Worm (Caenorhabditis elegans) whole organism, late embryonic: ENCODE data around the gene ZK353.2.

Experiments
- C08G9.2 ChIP-seq: sonication (generic microtip); optimal IDR thresholded peaks from 2 replicates; lab custom pipeline; 2016; ENCODE audit warnings: mild to moderate bottlenecking, missing genetic modification characterization, moderate library complexity, missing compliant biosample characterization
- F13H6.1 ChIP-seq: sonication (generic microtip); optimal IDR thresholded peaks from 2 replicates; lab custom pipeline; 2016; ENCODE audit warnings: missing genetic modification characterization, missing compliant biosample characterization
- Y22D7AL.16 ChIP-seq: sonication (generic microtip); optimal IDR thresholded peaks from 2 replicates; lab custom pipeline; 2016; ENCODE audit warnings: missing genetic modification characterization, missing compliant biosample characterization
- ama-1 ChIP-seq: fragments of 150-350 bp; optimal IDR thresholded peaks from 2 replicates; lab custom pipeline; 2014
- ceh-18 ChIP-seq: sonication (generic microtip); optimal IDR thresholded peaks from 2 replicates; lab custom pipeline; 2016; ENCODE audit warnings: missing genetic modification characterization, missing compliant biosample characterization
- ceh-19 ChIP-seq: fragments of 200-800 bp; sonication (Bioruptor generic); optimal IDR thresholded peaks from 2 replicates; lab custom pipeline; 2018; ENCODE audit warnings: mild to moderate bottlenecking, missing genetic modification characterization, missing compliant biosample characterization
- ceh-2 ChIP-seq: sonication (generic microtip); optimal IDR thresholded peaks from 2 replicates; lab custom pipeline; 2016; ENCODE audit warnings: missing genotype, missing genetic modification characterization, missing compliant biosample characterization
- ceh-22 ChIP-seq: sonication (generic microtip); optimal IDR thresholded peaks from 2 replicates; lab custom pipeline; 2017; ENCODE audit warnings: missing biosample characterization, missing genetic modification characterization
- ceh-24 ChIP-seq: sonication (generic microtip); optimal IDR thresholded peaks from 2 replicates; lab custom pipeline; 2016; ENCODE audit warnings: mild to moderate bottlenecking, missing genetic modification characterization, missing compliant biosample characterization
- ceh-30 ChIP-seq: fragments of 150-350 bp; optimal IDR thresholded peaks from 2 replicates; lab custom pipeline; 2014; ENCODE audit warnings: missing biosample characterization, missing genetic modification characterization
- ceh-31 ChIP-seq: sonication (generic microtip); optimal IDR thresholded peaks from 2 replicates; lab custom pipeline; 2016; ENCODE audit warnings: missing genetic modification characterization, missing compliant biosample characterization
- ceh-34 ChIP-seq: sonication (generic microtip); optimal IDR thresholded peaks from 2 replicates; lab custom pipeline; 2016; ENCODE audit warnings: mild to moderate bottlenecking, missing genetic modification characterization, missing compliant biosample characterization
- ceh-45 ChIP-seq: fragments of 200-800 bp; sonication (Bioruptor generic); IDR thresholded peaks from 2 replicates; pipeline ENCODE4 v1.3.6; 2022; ENCODE audit warnings: missing genetic modification reagents, missing genetic modification characterization, missing compliant biosample characterization
- ceh-48 ChIP-seq: sonication (generic microtip); optimal IDR thresholded peaks from 2 replicates; lab custom pipeline; 2016; ENCODE audit warnings: missing genetic modification characterization, inconsistent platforms, missing compliant biosample characterization
- ceh-9 ChIP-seq: sonication (generic microtip); optimal IDR thresholded peaks from 2 replicates; lab custom pipeline; 2016; ENCODE audit warnings: mild to moderate bottlenecking, missing genetic modification characterization, inconsistent platforms, missing compliant biosample characterization
- che-1 ChIP-seq: sonication (generic microtip); optimal IDR thresholded peaks from 2 replicates; lab custom pipeline; 2016; ENCODE audit warnings: mild to moderate bottlenecking, missing genetic modification characterization, missing compliant biosample characterization
- dmd-4 ChIP-seq: sonication (generic microtip); optimal IDR thresholded peaks from 2 replicates; lab custom pipeline; 2016; ENCODE audit warnings: borderline replicate concordance, missing genetic modification characterization, missing compliant biosample characterization
- dve-1 ChIP-seq: sonication (generic microtip); optimal IDR thresholded peaks from 2 replicates; lab custom pipeline; 2017; ENCODE audit warnings: antibody characterized with exemption, mild to moderate bottlenecking, missing genetic modification characterization, missing compliant biosample characterization
- elt-2 ChIP-seq: sonication (generic microtip); optimal IDR thresholded peaks from 2 replicates; lab custom pipeline; 2016; ENCODE audit warnings: missing genetic modification reagents, missing genetic modification characterization, missing compliant biosample characterization
- elt-4 ChIP-seq: sonication (generic microtip); optimal IDR thresholded peaks from 2 replicates; lab custom pipeline; 2016; ENCODE audit warnings: missing genetic modification characterization, missing compliant biosample characterization
- ets-4 ChIP-seq: sonication (generic microtip); optimal IDR thresholded peaks from 2 replicates; lab custom pipeline; 2016; ENCODE audit warnings: missing genetic modification characterization, missing compliant biosample characterization
- eyg-1 ChIP-seq: sonication (generic microtip); optimal IDR thresholded peaks from 2 replicates; lab custom pipeline; 2016; ENCODE audit warnings: missing genotype, missing genetic modification characterization, missing compliant biosample characterization
- fax-1 ChIP-seq: sonication (generic microtip); optimal IDR thresholded peaks from 2 replicates; lab custom pipeline; 2016; ENCODE audit warnings: missing genotype, missing genetic modification characterization, missing compliant biosample characterization
- fkh-10 ChIP-seq: fragments of 150-350 bp; optimal IDR thresholded peaks from 2 replicates; lab custom pipeline; 2014; ENCODE audit warnings: missing biosample characterization, missing genetic modification reagents, missing genetic modification characterization
- fkh-6 ChIP-seq: sonication (generic microtip); optimal IDR thresholded peaks from 2 replicates; lab custom pipeline; 2016; ENCODE audit warnings: missing genetic modification characterization, missing compliant biosample characterization
- hlh-15 ChIP-seq: sonication (generic microtip); optimal IDR thresholded peaks from 2 replicates; lab custom pipeline; 2016; ENCODE audit warnings: missing genetic modification characterization, missing compliant biosample characterization
- hlh-6 ChIP-seq: sonication (generic microtip); optimal IDR thresholded peaks from 2 replicates; lab custom pipeline; 2016; ENCODE audit warnings: missing genotype, missing genetic modification characterization, missing compliant biosample characterization
- hlh-8 ChIP-seq: sonication (generic microtip); optimal IDR thresholded peaks from 2 replicates; lab custom pipeline; 2016; ENCODE audit warnings: missing genotype, missing genetic modification characterization, missing compliant biosample characterization
- lin-11 ChIP-seq: fragments of 200-800 bp; sonication (Bioruptor generic); optimal IDR thresholded peaks from 2 replicates; lab custom pipeline; 2018; ENCODE audit warnings: mild to moderate bottlenecking, missing genetic modification characterization, missing compliant biosample characterization
- madf-2 ChIP-seq: sonication (generic microtip); optimal IDR thresholded peaks from 2 replicates; lab custom pipeline; 2017; ENCODE audit warnings: missing genetic modification characterization, missing compliant biosample characterization
- nfya-1 ChIP-seq: sonication (generic microtip); optimal IDR thresholded peaks from 2 replicates; lab custom pipeline; 2017; ENCODE audit warnings: missing genetic modification characterization, mild to moderate bottlenecking, missing compliant biosample characterization, antibody characterized with exemption, moderate library complexity
- nhr-11 ChIP-seq: fragments of 150-350 bp; optimal IDR thresholded peaks from 2 replicates; lab custom pipeline; 2014; ENCODE audit warnings: missing biosample characterization, missing genetic modification characterization
- npax-4 ChIP-seq: sonication (generic microtip); optimal IDR thresholded peaks from 2 replicates; lab custom pipeline; 2016; ENCODE audit warnings: missing genetic modification characterization, missing compliant biosample characterization
- pag-3 ChIP-seq: sonication (generic microtip); optimal IDR thresholded peaks from 2 replicates; lab custom pipeline; 2016; ENCODE audit warnings: missing compliant biosample characterization, missing genetic modification characterization, borderline replicate concordance
- pat-9 ChIP-seq: fragments of 200-800 bp; sonication (Bioruptor generic); optimal IDR thresholded peaks from 2 replicates; lab custom pipeline; 2018; ENCODE audit warnings: mild to moderate bottlenecking, missing genetic modification characterization, moderate library complexity, missing compliant biosample characterization
- pha-4 ChIP-seq: fragments of 150-350 bp; optimal IDR thresholded peaks from 2 replicates; lab custom pipeline; 2018; ENCODE audit warnings: missing biosample characterization, missing genetic modification reagents, missing genetic modification characterization
- pqm-1 ChIP-seq: sonication (generic microtip); optimal IDR thresholded peaks from 2 replicates; lab custom pipeline; 2016; ENCODE audit warnings: missing genetic modification characterization, missing compliant biosample characterization
- pros-1 ChIP-seq: fragments of 150-350 bp; optimal IDR thresholded peaks from 2 replicates; lab custom pipeline; 2014; ENCODE audit warnings: missing biosample characterization, missing genetic modification reagents, missing genetic modification characterization
- ref-2 ChIP-seq: sonication (generic microtip); optimal IDR thresholded peaks from 2 replicates; lab custom pipeline; 2016; ENCODE audit warnings: missing genetic modification characterization, missing compliant biosample characterization
- sox-2 ChIP-seq: fragments of 200-800 bp; sonication (Bioruptor generic); IDR thresholded peaks from 2 replicates; pipeline ENCODE4 v1.3.6; 2022; ENCODE audit warnings: missing genetic modification reagents, missing genetic modification characterization, missing compliant biosample characterization
- sox-4 ChIP-seq: sonication (generic microtip); optimal IDR thresholded peaks from 2 replicates; lab custom pipeline; 2017; ENCODE audit warnings: mild to moderate bottlenecking, missing genetic modification characterization, inconsistent platforms, missing compliant biosample characterization
- syd-9 ChIP-seq: sonication (generic microtip); optimal IDR thresholded peaks from 2 replicates; lab custom pipeline; 2016; ENCODE audit warnings: mild to moderate bottlenecking, missing genetic modification characterization, moderate library complexity, missing compliant biosample characterization
- tbx-2 ChIP-seq: sonication (generic microtip); optimal IDR thresholded peaks from 2 replicates; lab custom pipeline; 2016; ENCODE audit warnings: missing genetic modification characterization, missing compliant biosample characterization
- tbx-7 ChIP-seq: sonication (generic microtip); optimal IDR thresholded peaks from 2 replicates; lab custom pipeline; 2016; ENCODE audit warnings: missing genotype, missing genetic modification characterization, missing compliant biosample characterization
- unc-42 ChIP-seq: sonication (generic microtip); optimal IDR thresholded peaks from 2 replicates; lab custom pipeline; 2016; ENCODE audit warnings: missing genotype, missing genetic modification characterization, missing compliant biosample characterization
- unc-55 ChIP-seq: sonication (generic microtip); optimal IDR thresholded peaks from 2 replicates; lab custom pipeline; 2017; ENCODE audit warnings: missing biosample characterization, missing genetic modification reagents, missing genetic modification characterization
- unc-86 ChIP-seq: sonication (generic microtip); optimal IDR thresholded peaks from 2 replicates; lab custom pipeline; 2016; ENCODE audit warnings: missing genetic modification characterization, missing compliant biosample characterization
- zip-5 ChIP-seq: sonication (generic microtip); optimal IDR thresholded peaks from 2 replicates; lab custom pipeline; 2016; ENCODE audit warnings: missing genetic modification characterization, missing compliant biosample characterization
- ztf-16 ChIP-seq: sonication (generic microtip); optimal IDR thresholded peaks from 2 replicates; lab custom pipeline; 2017; ENCODE audit warnings: missing genetic modification characterization, missing compliant biosample characterization

The ZK353.2 gene

DNA sequence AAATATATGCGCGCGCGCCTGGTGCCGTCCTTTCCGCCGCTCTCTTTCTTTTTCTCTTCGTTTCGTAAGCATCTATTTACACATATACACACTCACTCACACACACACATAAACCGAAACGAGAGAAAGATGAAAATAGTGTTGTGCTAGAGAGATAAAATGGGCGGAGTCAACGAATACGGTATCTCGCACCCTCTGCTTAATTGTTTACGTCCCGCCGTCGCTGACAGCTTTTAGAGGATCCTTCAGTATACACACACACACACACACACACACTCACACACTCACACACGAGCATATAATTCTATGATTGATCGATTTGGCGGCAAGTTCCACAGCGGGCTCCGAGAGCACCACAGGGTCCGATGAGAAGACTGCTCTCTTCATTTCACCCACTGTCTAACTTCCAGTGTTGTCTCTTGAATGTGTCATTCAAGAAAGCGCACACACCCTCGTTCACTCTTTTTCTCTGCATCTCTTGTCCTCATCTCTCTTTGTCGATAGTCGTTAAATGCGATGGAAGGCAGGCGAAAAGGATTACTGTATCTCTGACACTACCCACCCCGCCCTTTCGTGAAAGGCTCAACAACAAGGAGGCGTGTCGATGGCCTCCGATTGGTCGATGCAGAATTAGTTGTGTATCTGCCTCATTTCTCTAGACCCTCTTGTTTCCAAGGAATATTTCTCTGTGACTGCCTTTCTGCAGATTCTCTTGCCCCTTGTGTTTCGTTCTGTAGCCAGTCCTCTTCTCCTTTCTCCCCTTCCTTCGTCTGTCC, 18.9 kb downstream of the ZK353.2 start (continued):
- peak; percentile 95 for TF ChIP-seq ceh-31 (tag; lab: Kevin White, UChicago)

DNA sequence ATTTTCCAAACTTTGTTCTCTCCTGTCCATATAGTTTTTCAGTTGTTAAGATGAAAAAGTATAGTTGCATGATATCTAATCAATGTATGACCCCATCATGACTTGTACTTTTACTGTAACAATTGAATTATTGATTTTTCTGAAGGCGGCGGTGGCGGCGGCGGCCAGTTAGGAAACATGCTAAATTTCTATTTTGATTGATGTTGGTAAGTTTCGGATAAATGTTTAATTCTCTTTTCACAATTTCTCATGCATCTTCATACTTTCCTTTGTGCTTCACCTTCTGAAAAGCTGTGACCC, 19.4 kb downstream of the ZK353.2 start, which contains the start of gene sor-1:
Gene sor-1, plus strand, starts transcription at position 201 of the 300 bp plus-strand sequence.
- TF ChIP-seq elt-4 = no peak
- no peak for TF ChIP-seq pha-4
- no peak for TF ChIP-seq nhr-11 (tag; lab: Kevin White, UChicago)
- no peak for TF ChIP-seq ceh-9
- no peak for TF ChIP-seq sox-4
- TF ChIP-seq fkh-6 (tag; lab: Kevin White, UChicago) = no peak
- TF ChIP-seq ceh-24 (tag; lab: Kevin White, UChicago) = no peak
- no peak for TF ChIP-seq ceh-2 (tag; lab: Kevin White, UChicago)
- TF ChIP-seq F13H6.1 (tag; lab: Kevin White, UChicago) = no peak

DNA sequence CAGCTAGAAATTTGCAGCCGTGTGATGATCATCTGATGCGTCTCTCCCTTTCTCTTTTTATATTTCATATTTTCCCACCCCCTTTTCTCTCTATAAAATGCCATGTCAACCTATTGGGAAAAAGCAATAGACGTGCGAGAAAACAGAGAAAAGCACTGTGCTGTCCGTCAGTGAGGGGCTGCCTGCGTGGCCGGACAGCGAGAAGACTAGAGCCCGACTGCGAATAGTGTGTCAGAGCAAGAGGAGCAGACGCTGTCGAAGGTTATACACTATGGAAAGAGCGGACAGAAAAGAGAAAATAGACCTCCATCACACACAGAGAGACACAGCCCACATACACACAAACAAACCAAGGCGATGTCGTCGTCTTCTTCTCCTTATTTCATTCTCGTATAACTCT, 26.6 kb downstream of the ZK353.2 start:
- TF ChIP-seq C08G9.2 (tag; lab: Kevin White, UChicago) (no peak), ceh-31 (tag; lab: Kevin White, UChicago) (peak; percentile 59), ceh-30 (no peak), fkh-10 (GFP tag; lab: Kevin White, UChicago) (no peak), ceh-34 (tag; lab: Kevin White, UChicago) (peak; percentile 46), syd-9 (tag; lab: Kevin White, UChicago) (no peak), zip-5 (no peak), pros-1 (tag; lab: Kevin White, UChicago) (peak; percentile 10), ceh-18 (peak; percentile 59), ceh-45 (GFP tag; lab: Robert Waterston, UW) (no peak), ceh-24 (tag; lab: Kevin White, UChicago) (no peak), ztf-16 (tag; lab: Kevin White, UChicago) (no peak), fax-1 (peak; percentile 5), npax-4 (tag; lab: Kevin White, UChicago) (no peak), fkh-6 (tag; lab: Kevin White, UChicago) (no peak), pqm-1 (tag; lab: Kevin White, UChicago) (no peak), F13H6.1 (tag; lab: Kevin White, UChicago) (peak; percentile 32), eyg-1 (tag; lab: Kevin White, UChicago) (no peak), madf-2 (tag; lab: Kevin White, UChicago) (no peak), hlh-8 (no peak), elt-4 (no peak), ceh-48 (peak; percentile 14), pat-9 (tag; lab: Kevin White, UChicago) (no peak), dve-1 (tag; lab: Kevin White, UChicago) (no peak), unc-55 (peak; percentile 40), Y22D7AL.16 (tag; lab: Kevin White, UChicago) (no peak), sox-2 (GFP tag; lab: Robert Waterston, UW) (no peak), che-1 (tag; lab: Kevin White, UChicago) (no peak), unc-86 (tag; lab: Kevin White, UChicago) (no peak), hlh-6 (peak; percentile 42), dmd-4 (tag; lab: Kevin White, UChicago) (no peak), pag-3 (tag; lab: Kevin White, UChicago) (no peak), ama-1 (no peak), lin-11 (no peak), tbx-2 (tag; lab: Kevin White, UChicago) (peak; percentile 69), ceh-2 (tag; lab: Kevin White, UChicago) (peak; percentile 43), tbx-7 (tag; lab: Kevin White, UChicago) (no peak), nfya-1 (tag; lab: Kevin White, UChicago) (peak; percentile 85), unc-42 (tag; lab: Kevin White, UChicago) (no peak), elt-2 (tag; lab: Kevin White, UChicago) (peak; percentile 51), pha-4 (no peak), ref-2 (tag; lab: Kevin White, UChicago) (peak; percentile 58), hlh-15 (tag; lab: Kevin White, UChicago) (no peak), ceh-19 (GFP tag; lab: Kevin White, UChicago) (no peak), ets-4 (no peak), ceh-22 (tag; lab: Kevin White, UChicago) (no peak)
